Fruit fly (Drosophila melanogaster): ENCODE data around the gene Lsd-2.

Gene Lsd-2

DNA sequence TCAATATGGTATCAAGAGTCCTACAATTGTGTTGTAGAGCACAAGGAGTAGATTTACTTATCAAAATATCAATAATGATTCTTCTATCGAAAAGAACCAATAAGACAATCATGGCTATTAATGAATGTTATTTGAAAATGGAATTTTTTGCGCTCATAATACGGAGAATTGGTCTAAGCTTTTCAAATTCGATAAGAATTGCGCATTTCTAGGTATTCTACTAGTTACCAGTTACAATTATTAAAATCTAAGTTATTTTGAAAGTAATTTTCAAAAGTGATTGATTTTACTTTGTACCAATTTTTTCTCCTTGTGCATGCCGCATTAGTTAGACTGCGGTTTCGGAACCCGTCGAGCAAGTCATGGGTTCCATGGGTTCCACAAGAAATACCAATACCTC is 5.9 kb downstream of the Lsd-2 start:
- TF ChIP-seq Dll (optimal IDR thresholded peaks at IDR 0.05) (no peak), usp (GFP tag; optimal IDR thresholded peaks at IDR 0.05) (no peak), pan (optimal IDR thresholded peaks at IDR 0.05) (no peak), psq (optimal IDR thresholded peaks at IDR 0.05) (no peak), EcR (GFP tag; optimal IDR thresholded peaks at IDR 0.05) (no peak), CG8478 (optimal IDR thresholded peaks at IDR 0.05) (no peak)

DNA sequence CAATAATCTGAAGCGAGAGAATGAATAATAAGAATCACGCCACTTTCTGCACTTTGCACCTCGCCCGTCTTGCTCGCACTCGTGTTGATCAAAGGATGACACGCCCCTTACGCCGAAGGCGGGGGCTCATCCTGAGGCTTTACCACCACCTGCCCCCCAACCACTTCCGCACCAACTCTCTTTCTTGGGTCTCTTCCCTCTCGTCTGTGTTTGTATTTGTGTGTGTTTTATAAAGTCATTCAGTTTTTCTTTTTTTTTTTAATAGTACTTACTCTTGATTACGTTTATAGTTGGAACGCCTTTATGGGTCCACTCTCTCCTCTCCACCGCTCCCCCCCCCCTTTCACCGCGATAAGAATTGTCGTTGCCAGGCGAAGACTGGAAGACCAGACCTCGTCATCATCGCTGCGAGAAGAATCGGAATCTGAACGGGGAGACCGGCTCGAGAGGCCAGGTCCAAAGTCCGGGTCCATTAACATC is 6.6 kb downstream of the Lsd-2 start:
- TF ChIP-seq psq (optimal IDR thresholded peaks at IDR 0.05) (no peak), CG8478 (optimal IDR thresholded peaks at IDR 0.05) (no peak), EcR (GFP tag; optimal IDR thresholded peaks at IDR 0.05) (no peak), Dll (optimal IDR thresholded peaks at IDR 0.05) (no peak), usp (GFP tag; optimal IDR thresholded peaks at IDR 0.05) (no peak), pan (optimal IDR thresholded peaks at IDR 0.05) (no peak)

DNA sequence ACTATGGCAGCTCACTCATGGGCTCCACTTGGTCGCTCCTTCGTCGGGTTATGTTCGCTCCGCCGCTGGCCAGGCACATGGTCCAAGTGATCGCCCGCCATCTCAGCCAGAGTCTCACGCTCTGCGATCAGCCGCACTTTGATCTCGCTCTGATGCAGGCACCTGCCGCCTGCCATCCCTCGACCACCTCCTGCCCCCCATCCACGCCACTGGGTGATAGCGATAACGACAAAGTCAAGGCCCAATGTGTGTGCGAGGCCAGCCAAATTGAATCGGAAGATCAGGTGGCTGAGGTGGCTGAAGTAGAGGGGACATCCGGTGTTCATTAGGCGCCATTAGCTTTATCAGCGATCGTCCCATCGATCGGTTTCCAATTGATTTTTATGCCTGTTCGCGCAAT is 7.5 kb downstream of the Lsd-2 start:
- no peak for TF ChIP-seq CG8478 (optimal IDR thresholded peaks at IDR 0.05)
- TF ChIP-seq usp (GFP tag; optimal IDR thresholded peaks at IDR 0.05) = no peak
- TF ChIP-seq psq (optimal IDR thresholded peaks at IDR 0.05) = no peak
- no peak for TF ChIP-seq pan (optimal IDR thresholded peaks at IDR 0.05)
- TF ChIP-seq Dll (optimal IDR thresholded peaks at IDR 0.05) = no peak
- no peak for TF ChIP-seq EcR (GFP tag; optimal IDR thresholded peaks at IDR 0.05)

DNA sequence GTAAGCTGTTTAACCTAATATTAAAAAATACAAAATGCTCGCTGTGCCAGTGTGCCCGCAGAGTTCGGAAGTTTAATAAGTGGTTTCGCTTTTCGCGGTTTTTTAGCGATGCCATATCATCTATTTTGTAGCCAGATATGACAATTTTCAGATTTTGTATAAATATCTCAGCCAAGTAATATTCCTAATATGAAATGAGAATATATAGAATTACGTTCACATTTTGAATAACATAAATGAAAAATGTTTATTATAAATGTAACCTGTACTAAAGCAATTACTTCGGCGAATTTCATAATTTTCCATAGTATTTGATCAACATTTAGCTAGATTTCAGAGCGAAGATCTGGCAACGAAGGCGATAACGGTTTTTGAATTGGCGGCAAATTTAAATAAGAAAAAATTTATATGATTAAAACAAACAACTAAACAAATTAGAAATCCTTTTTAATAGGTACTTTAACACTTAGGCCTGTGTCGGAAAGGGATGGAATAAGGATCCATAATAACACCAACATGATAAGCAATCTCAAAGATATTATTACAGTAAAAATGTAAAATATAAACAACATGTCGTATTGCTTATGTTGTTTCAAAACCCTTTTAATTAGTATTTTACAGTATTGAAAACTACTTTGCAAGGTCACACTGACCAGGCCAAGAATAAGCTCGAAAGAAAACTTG is 9.5 kb downstream of the Lsd-2 start, which contains the start of the genes opm and dob:
opm (minus strand) TSS at position 59 of the 684 bp plus-strand sequence.
dob (plus strand) TSS at position 634 of the 684 bp plus-strand sequence.
- TF ChIP-seq psq (optimal IDR thresholded peaks at IDR 0.05) (no peak), usp (GFP tag; optimal IDR thresholded peaks at IDR 0.05) (no peak)

DNA sequence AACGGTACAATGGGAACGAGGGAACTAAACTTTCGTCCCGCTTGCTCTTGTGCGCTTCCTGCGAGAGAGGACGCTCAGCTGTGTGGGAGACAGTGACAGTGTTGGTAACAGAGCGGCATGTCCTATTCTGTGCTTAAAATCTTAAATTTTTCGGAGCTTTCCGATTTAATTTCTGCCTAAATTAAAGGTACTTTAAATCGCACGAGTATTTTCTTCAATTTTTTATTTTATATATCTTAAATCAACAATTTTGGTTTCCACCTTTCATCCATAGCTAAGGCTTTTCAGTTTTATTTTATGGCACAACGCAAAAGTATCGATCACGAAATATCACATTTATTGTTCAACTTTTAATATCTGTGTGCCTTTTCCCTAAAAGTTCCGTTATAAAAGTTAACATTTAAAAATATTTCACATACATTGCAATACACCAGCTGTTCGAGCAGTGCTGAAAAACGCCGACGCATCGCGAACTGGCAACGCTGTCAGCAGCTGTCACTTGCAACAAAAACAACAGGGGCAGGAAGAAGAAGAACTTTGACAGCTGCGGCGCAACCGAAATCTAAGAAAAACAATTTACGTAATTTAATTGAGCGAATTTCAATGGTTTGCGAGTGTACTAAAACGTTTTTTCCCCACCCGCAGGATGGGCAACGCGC is 12.5 kb downstream of the Lsd-2 start, which contains the start of the genes hiw and ND-B18:
hiw (minus strand) TSS at position 26 of the 659 bp plus-strand sequence.
ND-B18 (plus strand) TSS at position 330 of the 659 bp plus-strand sequence.
- no peak for TF ChIP-seq Dll (optimal IDR thresholded peaks at IDR 0.05)
- TF ChIP-seq CG8478 (optimal IDR thresholded peaks at IDR 0.05) = no peak
- TF ChIP-seq usp (GFP tag; optimal IDR thresholded peaks at IDR 0.05) = no peak
- no peak for TF ChIP-seq pan (optimal IDR thresholded peaks at IDR 0.05)
- no peak for TF ChIP-seq EcR (GFP tag; optimal IDR thresholded peaks at IDR 0.05)
- TF ChIP-seq psq (optimal IDR thresholded peaks at IDR 0.05) = no peak

DNA sequence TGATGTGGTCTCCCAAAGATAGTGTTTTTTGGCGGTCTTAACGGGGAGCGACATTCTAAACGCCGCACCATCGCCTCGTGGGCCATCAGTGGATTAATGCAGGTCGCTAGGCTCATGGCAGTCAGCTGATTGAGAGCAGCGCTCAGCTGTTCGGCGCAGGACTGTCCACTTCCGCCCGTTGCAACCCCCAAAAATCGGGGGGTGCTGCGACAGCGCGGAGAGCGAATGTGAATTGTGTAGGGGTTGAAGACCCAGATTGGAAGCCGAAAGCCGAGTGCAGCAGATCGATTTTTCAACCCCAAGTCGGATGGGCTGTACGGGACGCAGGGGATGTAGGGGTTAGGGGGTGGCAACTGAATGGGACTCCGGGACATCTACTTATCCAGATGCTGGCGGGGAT is 13.4 kb downstream of the Lsd-2 start:
- TF ChIP-seq pan (optimal IDR thresholded peaks at IDR 0.05) = no peak

DNA sequence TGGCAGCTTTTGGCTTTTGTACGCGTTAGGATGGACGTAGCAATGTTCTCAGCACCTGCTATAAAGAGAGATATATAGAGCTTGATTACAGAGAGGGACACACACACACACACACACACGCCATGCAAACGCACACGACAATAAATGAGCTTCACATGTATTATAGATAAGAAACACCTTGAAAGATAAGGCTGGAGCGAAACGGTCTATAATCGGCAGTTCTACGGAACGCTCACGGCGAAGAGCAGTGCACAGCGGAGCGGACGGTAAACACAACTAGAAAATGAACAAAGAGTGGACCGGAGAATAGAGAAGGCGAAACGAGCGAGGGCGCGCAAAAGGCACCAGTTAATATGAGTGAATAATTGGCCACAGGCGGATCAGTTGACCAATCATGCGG is 27.3 kb downstream of the Lsd-2 start:
- TF ChIP-seq Dll (optimal IDR thresholded peaks at IDR 0.05) (no peak), CG8478 (optimal IDR thresholded peaks at IDR 0.05) (no peak), pan (optimal IDR thresholded peaks at IDR 0.05) (no peak), EcR (GFP tag; optimal IDR thresholded peaks at IDR 0.05) (no peak), usp (GFP tag; optimal IDR thresholded peaks at IDR 0.05) (no peak), psq (optimal IDR thresholded peaks at IDR 0.05) (no peak)

DNA sequence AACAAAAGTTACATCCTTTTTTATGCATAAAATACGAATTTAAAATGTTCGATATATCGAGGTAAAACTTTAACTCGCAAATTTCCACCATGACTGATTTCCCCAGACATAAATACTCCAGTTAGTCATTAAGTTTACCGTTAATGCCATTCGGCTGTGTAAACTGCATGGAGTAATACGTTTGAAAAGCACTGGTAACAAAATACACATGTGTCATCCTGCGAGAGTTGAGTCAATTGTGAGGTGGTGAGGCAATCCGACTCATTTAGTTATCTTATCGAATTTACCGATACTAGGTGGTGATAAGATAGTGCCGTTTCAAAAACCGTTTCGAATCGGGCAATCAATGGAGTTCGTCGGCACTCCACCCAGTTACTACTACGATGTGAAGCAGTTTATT is 30.4 kb downstream of the Lsd-2 start:
- TF ChIP-seq psq (optimal IDR thresholded peaks at IDR 0.05) (no peak), pan (optimal IDR thresholded peaks at IDR 0.05) (no peak), Dll (optimal IDR thresholded peaks at IDR 0.05) (no peak), EcR (GFP tag; optimal IDR thresholded peaks at IDR 0.05) (no peak)

DNA sequence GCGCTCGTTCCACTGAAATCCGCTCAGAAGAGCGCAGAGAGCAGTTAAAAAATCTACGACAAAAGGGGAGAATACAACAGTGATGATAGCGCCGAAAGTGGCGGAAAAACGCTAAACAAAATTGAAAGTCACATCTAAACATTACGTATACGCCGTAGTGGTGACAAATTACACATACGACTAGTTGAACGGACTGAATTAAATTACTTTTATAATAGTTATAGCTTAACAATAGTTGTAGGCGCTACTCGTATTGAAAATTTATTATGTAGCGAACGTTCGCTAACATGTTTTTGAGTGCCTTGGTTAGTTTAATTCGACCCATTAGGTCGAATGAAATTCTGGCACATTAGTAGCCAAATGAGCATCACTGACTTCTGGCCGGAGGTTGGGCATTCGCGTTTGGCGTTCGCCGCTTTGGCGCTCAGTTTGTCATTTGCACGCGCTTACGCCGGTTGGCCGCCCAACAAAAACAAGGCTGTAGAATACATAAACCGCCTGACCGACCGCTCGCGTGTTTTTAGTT is 32.3 kb downstream of the Lsd-2 start, which contains the start of gene CG5541:
CG5541 (plus strand) TSS at position 424 of the 526 bp plus-strand sequence.
- no peak for TF ChIP-seq Dll (optimal IDR thresholded peaks at IDR 0.05)
- TF ChIP-seq CG8478 (optimal IDR thresholded peaks at IDR 0.05) = no peak
- no peak for TF ChIP-seq pan (optimal IDR thresholded peaks at IDR 0.05)
- no peak for TF ChIP-seq psq (optimal IDR thresholded peaks at IDR 0.05)
- no peak for TF ChIP-seq EcR (GFP tag; optimal IDR thresholded peaks at IDR 0.05)
- TF ChIP-seq usp (GFP tag; optimal IDR thresholded peaks at IDR 0.05) = no peak

DNA sequence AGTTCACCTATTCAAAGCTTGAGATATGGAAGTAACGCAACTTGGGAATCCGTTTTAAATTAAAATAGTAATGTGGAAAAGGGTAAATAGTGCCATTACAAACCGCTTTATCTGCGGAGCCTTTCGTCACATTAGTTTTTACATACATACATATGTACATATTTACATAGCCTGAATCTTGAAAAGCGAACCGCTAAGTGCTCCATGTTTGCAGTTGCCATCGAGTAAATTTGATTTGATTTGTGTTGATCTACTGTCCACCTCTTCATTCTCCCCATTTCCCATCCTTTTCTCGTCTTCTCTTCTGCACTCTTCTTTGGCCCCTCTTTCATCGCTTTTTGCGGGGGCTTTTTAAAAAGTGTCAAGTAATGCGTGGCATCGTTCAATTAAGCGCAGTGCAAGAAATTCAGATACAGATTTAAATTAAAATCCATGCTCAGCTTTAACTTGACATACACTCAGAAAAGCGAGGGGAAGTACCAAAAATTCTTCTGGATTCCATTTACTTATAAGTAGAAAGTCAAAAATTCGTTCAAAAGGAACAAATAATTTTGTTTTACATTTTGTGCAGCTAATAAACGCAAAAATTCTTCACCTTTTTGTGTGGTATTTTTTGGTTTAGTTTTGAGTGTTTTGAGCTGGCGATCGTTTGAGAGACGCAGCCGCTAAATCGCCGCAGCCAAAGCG is 32.9 kb downstream of the Lsd-2 start:
- TF ChIP-seq CG8478 (optimal IDR thresholded peaks at IDR 0.05) = no peak
- no peak for TF ChIP-seq pan (optimal IDR thresholded peaks at IDR 0.05)
- no peak for TF ChIP-seq Dll (optimal IDR thresholded peaks at IDR 0.05)
- TF ChIP-seq usp (GFP tag; optimal IDR thresholded peaks at IDR 0.05) = no peak
- no peak for TF ChIP-seq EcR (GFP tag; optimal IDR thresholded peaks at IDR 0.05)
- TF ChIP-seq psq (optimal IDR thresholded peaks at IDR 0.05) = no peak

DNA sequence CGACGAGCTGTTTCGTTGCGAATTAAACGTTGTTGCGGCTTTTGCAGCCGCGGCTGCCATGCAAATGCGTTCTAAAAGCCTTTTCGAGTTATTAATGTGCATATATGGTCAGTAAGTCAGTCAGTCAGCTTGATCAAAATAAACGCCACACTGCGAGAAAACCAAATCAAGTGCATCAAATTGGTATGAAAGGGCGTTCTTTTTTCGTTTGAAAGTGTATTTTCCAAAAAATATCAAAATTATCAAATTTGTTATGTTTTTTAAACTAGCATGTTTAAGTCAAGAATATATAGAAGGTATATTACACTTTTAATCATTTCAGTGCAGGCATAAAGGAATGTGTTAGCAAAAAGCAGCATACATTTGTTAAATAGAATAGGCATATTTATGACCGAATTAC is 33.5 kb downstream of the Lsd-2 start:
- TF ChIP-seq usp (GFP tag; optimal IDR thresholded peaks at IDR 0.05) = no peak
- no peak for TF ChIP-seq psq (optimal IDR thresholded peaks at IDR 0.05)
- no peak for TF ChIP-seq Dll (optimal IDR thresholded peaks at IDR 0.05)
- TF ChIP-seq pan (optimal IDR thresholded peaks at IDR 0.05) = no peak
- no peak for TF ChIP-seq CG8478 (optimal IDR thresholded peaks at IDR 0.05)
- no peak for TF ChIP-seq EcR (GFP tag; optimal IDR thresholded peaks at IDR 0.05)

DNA sequence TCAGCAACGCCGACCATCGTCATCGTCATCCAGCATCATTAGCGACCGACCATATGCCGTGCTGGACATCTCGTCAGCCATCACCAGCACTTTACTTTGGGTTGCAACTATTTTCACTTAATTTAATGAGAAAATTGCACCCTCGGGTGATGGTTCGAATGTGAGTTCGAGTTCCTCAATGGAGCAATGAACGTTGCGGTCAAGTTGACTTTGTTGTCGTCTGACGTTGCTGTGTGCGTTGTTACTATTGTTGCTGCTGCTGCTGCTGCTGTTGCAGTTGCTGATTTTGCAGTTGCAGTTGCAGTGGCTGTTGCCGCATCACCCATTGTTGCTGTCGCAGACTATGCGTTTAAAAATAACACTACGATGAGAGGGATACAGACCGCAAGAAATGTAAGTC is 46.2 kb downstream of the Lsd-2 start:
- TF ChIP-seq Dll (optimal IDR thresholded peaks at IDR 0.05) (no peak), psq (optimal IDR thresholded peaks at IDR 0.05) (no peak), EcR (GFP tag; optimal IDR thresholded peaks at IDR 0.05) (no peak), CG8478 (optimal IDR thresholded peaks at IDR 0.05) (no peak), usp (GFP tag; optimal IDR thresholded peaks at IDR 0.05) (no peak), pan (optimal IDR thresholded peaks at IDR 0.05) (no peak)
